Fruit fly (Drosophila melanogaster): ENCODE results near the gene CG15011.

The CG15011 gene

DNA sequence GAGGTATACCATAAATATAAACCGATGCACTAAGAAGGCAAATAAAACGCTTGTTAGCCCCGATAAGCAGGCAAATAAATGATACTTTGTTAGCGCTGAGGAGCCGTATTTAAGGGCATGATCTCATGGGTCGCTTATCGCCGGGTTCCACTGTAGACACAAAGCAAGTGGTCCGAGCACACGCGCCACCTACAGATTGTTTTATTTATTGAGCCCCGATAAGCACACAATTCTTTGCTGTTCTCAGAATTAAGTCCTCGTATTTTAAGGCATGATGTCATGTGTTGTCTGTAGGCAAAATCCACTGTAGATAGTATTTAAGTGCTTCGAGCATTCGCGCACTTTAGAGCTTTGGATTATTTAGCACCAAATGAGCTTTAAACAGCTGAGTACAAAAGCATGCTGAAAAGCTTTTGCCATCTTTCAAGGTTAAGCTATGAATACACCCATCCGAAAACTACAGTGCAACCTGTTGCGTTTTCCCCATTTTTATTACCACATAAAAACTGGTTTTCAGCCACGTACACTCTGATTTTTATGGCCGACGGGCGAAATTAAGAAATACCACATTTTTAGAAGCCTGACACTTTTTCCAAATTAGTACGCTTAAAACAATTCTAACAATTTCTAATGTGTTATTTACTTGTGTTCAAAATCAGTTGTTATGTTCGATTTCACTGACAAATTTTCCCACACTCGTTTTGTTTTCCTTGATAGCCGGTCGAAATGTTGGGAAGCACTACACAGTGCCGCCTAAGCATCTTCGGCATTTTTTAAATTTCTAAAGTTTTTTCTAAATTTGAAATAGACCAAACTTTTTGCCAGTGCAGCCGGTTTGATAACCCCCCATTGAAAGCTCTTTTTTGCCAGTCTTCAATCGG, 19.3 kb downstream of the CG15011 start, which contains the start of gene Sqor:
Sqor (plus strand) TSS at position 732 of the 881 bp plus-strand sequence.
- TF ChIP-seq rn (GFP tag; IDR thresholded peaks at IDR 0.05) (peak; percentile 85), Ets98B (GFP tag; IDR thresholded peaks at IDR 0.05) (peak; percentile 93), EcR (GFP tag; optimal IDR thresholded peaks at IDR 0.05) (peak; percentile 97), CG14655 (GFP tag; optimal IDR thresholded peaks at IDR 0.05) (peak; percentile 98), Pif1B (GFP tag; optimal IDR thresholded peaks at IDR 0.05) (no peak), Snoo (tag; optimal IDR thresholded peaks at IDR 0.05) (peak; percentile 93), CG32121 (GFP tag; IDR thresholded peaks at IDR 0.05) (peak; percentile 93), gl (tag; optimal IDR thresholded peaks at IDR 0.05) (peak; percentile 82), CG10348 (GFP tag; IDR thresholded peaks at IDR 0.05) (peak; percentile 82), CG8159 (tag; optimal IDR thresholded peaks at IDR 0.05) (peak; percentile 95), CG13204 (GFP tag; optimal IDR thresholded peaks at IDR 0.05) (no peak), CG12605 (GFP tag; IDR thresholded peaks at IDR 0.05) (peak; percentile 90), CG34367 (tag; optimal IDR thresholded peaks at IDR 0.05) (peak; percentile 91), CG4496 (GFP tag; IDR thresholded peaks at IDR 0.05) (peak; percentile 96), D1 (tag; optimal IDR thresholded peaks at IDR 0.05) (peak; percentile 85), CG15710 (tag; optimal IDR thresholded peaks at IDR 0.05) (peak; percentile 92), CG9948 (tag; optimal IDR thresholded peaks at IDR 0.05) (peak; percentile 94), Pif1A (GFP tag; optimal IDR thresholded peaks at IDR 0.05) (no peak), fd96Ca (GFP tag; IDR thresholded peaks at IDR 0.05) (peak; percentile 97), CG8301 (tag; optimal IDR thresholded peaks at IDR 0.05) (peak; percentile 98), CG17806 (tag; optimal IDR thresholded peaks at IDR 0.05) (peak; percentile 92)

- TF ChIP-seq CG32121 (GFP tag; IDR thresholded peaks at IDR 0.05) (no peak), CG15710 (tag; optimal IDR thresholded peaks at IDR 0.05) (no peak), Snoo (tag; optimal IDR thresholded peaks at IDR 0.05) (no peak), CG14655 (GFP tag; optimal IDR thresholded peaks at IDR 0.05) (no peak), CG9948 (tag; optimal IDR thresholded peaks at IDR 0.05) (no peak)
Measured at dm6 chr3L:4238195-4238594, 20.8 kb downstream of the CG15011 start.

- TF ChIP-seq CG32121 (GFP tag; IDR thresholded peaks at IDR 0.05) (no peak), CG15710 (tag; optimal IDR thresholded peaks at IDR 0.05) (no peak), Pif1B (GFP tag; optimal IDR thresholded peaks at IDR 0.05) (no peak), EcR (GFP tag; optimal IDR thresholded peaks at IDR 0.05) (no peak), rn (GFP tag; IDR thresholded peaks at IDR 0.05) (no peak), Snoo (tag; optimal IDR thresholded peaks at IDR 0.05) (no peak), CG34367 (tag; optimal IDR thresholded peaks at IDR 0.05) (no peak), D1 (tag; optimal IDR thresholded peaks at IDR 0.05) (no peak), CG8301 (tag; optimal IDR thresholded peaks at IDR 0.05) (no peak), gl (tag; optimal IDR thresholded peaks at IDR 0.05) (no peak), Pif1A (GFP tag; optimal IDR thresholded peaks at IDR 0.05) (no peak), CG14655 (GFP tag; optimal IDR thresholded peaks at IDR 0.05) (no peak), fd96Ca (GFP tag; IDR thresholded peaks at IDR 0.05) (no peak), CG9948 (tag; optimal IDR thresholded peaks at IDR 0.05) (no peak), CG13204 (GFP tag; optimal IDR thresholded peaks at IDR 0.05) (no peak), CG4496 (GFP tag; IDR thresholded peaks at IDR 0.05) (no peak)
Measured at dm6 chr3L:4236097-4236572, 22.8 kb downstream of the CG15011 start, which contains the start of gene ImpL2. Gene ImpL2, minus strand, starts transcription at chr3L:4236147.

DNA sequence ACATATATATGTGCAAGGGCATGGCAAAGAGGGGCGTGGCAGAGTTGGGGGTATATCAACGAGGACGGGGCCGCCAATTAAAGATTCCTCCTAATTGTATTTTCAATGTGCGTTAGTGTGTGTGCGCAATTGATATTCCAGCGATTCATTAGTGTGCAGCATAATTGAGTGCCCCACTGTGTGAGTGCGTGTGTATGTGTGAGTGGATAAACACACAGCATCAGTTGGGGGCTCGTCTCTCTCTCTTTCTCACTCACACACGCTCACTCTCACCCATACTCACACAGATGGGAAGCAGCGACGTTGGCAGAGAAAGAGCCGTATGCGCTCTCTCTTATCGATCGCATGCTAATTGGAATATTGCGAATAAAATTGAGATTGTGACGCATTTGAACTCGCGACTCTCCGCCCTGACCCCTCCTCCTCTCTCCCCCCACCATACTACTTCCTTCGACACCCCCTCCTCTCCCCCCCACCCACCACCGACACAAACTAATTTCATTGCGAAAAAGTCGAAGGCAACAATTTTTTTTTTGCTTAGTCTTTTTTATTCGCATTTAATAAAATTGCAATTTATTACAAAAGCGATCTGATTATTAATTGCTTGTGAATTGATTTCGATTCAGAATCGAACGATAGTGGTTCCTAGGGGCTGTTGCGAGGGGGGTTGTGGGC, 25.2 kb downstream of the CG15011 start:
- TF ChIP-seq fd96Ca (GFP tag; IDR thresholded peaks at IDR 0.05) (no peak), CG13204 (GFP tag; optimal IDR thresholded peaks at IDR 0.05) (no peak), CG12605 (GFP tag; IDR thresholded peaks at IDR 0.05) (no peak), Pif1B (GFP tag; optimal IDR thresholded peaks at IDR 0.05) (no peak), CG9948 (tag; optimal IDR thresholded peaks at IDR 0.05) (no peak), CG4496 (GFP tag; IDR thresholded peaks at IDR 0.05) (no peak), CG14655 (GFP tag; optimal IDR thresholded peaks at IDR 0.05) (no peak), CG8301 (tag; optimal IDR thresholded peaks at IDR 0.05) (no peak), CG8159 (tag; optimal IDR thresholded peaks at IDR 0.05) (no peak), Snoo (tag; optimal IDR thresholded peaks at IDR 0.05) (no peak), CG10348 (GFP tag; IDR thresholded peaks at IDR 0.05) (no peak), CG34367 (tag; optimal IDR thresholded peaks at IDR 0.05) (no peak), D1 (tag; optimal IDR thresholded peaks at IDR 0.05) (no peak), CG15710 (tag; optimal IDR thresholded peaks at IDR 0.05) (no peak), rn (GFP tag; IDR thresholded peaks at IDR 0.05) (no peak), CG17806 (tag; optimal IDR thresholded peaks at IDR 0.05) (no peak)

DNA sequence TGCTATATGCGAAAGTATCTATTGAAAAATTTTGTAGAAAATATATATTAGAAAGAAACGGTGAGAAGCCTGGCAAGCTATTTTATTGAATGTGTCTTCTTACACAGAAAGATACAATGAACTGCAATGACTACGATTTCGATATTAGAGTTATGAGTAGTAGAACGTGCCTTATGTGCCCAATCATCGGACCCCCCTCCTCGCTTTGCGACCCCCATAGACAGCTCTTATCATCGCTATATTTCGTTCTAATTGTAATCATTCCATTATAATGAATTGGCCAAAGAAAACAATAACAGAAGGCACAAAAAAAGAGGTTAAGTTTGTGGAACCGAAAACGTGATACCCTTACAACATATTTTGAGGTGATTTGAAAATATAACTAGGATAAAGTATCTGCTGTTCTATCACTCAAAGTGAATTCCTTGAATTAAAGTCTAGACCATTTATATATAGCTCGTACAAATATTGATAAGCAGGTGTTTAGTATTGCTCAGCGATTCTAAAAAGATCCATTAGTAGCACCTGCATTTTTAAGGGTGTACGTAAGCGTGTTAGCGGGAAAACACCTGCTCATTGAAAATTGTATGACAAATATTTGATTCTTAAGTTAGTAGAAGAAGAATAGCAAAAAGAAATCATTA, 26.1 kb downstream of the CG15011 start:
- TF ChIP-seq CG8159 (tag; optimal IDR thresholded peaks at IDR 0.05) (no peak), CG14655 (GFP tag; optimal IDR thresholded peaks at IDR 0.05) (peak; percentile 5), CG10348 (GFP tag; IDR thresholded peaks at IDR 0.05) (no peak), rn (GFP tag; IDR thresholded peaks at IDR 0.05) (no peak), Pif1A (GFP tag; optimal IDR thresholded peaks at IDR 0.05) (no peak), CG15710 (tag; optimal IDR thresholded peaks at IDR 0.05) (no peak), gl (tag; optimal IDR thresholded peaks at IDR 0.05) (no peak)

Measured in whole organism, pupa.